Worm (Caenorhabditis elegans) whole organism, L4 larva: ENCODE data around the gene C27F2.4.

Experiments used
- F10B5.3 ChIP-seq: sonication (generic microtip); optimal IDR thresholded peaks from 2 replicates; lab custom pipeline; 2016; ENCODE audit warnings: mild to moderate bottlenecking, missing genetic modification characterization, missing compliant biosample characterization
- F26F4.8 ChIP-seq: fragments of 200-800 bp; sonication (Bioruptor generic); conservative IDR thresholded peaks from 2 replicates; pipeline ENCODE4 v1.3.6; 2022; ENCODE audit warnings: missing genetic modification characterization, missing compliant biosample characterization
- R02D3.7 ChIP-seq: fragments of 150-350 bp; sonication (generic microtip); optimal IDR thresholded peaks from 3 replicates; lab custom pipeline; 2014; ENCODE audit warnings: missing biosample characterization, missing genetic modification characterization
- T26A8.4 ChIP-seq: fragments of 200-800 bp; sonication (Bioruptor generic); IDR thresholded peaks from 2 replicates; pipeline ENCODE4 v1.3.6; 2022; ENCODE audit warnings: missing genetic modification characterization, missing compliant biosample characterization
- ZK546.5 ChIP-seq, 2 experiments: sonication (generic microtip); optimal IDR thresholded peaks; 2 replicates each; lab custom pipeline; 2017; ENCODE audit warnings: missing biosample characterization in 2 of 2, missing genetic modification characterization in 2 of 2
- aha-1 ChIP-seq: fragments of 150-350 bp; peaks from one replicate; lab custom pipeline; 2014; ENCODE audit warnings: missing biosample characterization, missing genetic modification characterization
- aly-2 ChIP-seq: sonication (generic microtip); optimal IDR thresholded peaks from 2 replicates; lab custom pipeline; 2018; ENCODE audit warnings: missing biosample characterization, missing genetic modification characterization
- ama-1 ChIP-seq: fragments of 150-350 bp; optimal IDR thresholded peaks from 2 replicates; lab custom pipeline; 2014; ENCODE audit warnings: inconsistent platforms, mixed read lengths
- ceh-20 ChIP-seq: fragments of 200-800 bp; sonication (Bioruptor generic); IDR thresholded peaks from 2 replicates; pipeline ENCODE4 v1.3.6; 2022; ENCODE audit warnings: missing genetic modification reagents, missing genetic modification characterization, missing compliant biosample characterization
- ceh-32 ChIP-seq: sonication (generic microtip); optimal IDR thresholded peaks from 2 replicates; lab custom pipeline; 2016; ENCODE audit warnings: mild to moderate bottlenecking, missing genetic modification characterization, missing compliant biosample characterization; ENCODE audit not compliant: poor library complexity
- ceh-62 ChIP-seq: sonication (generic microtip); optimal IDR thresholded peaks from 2 replicates; lab custom pipeline; 2017; ENCODE audit warnings: missing biosample characterization, missing genetic modification characterization
- ctbp-1 ChIP-seq: fragments of 200-800 bp; sonication (Bioruptor generic); IDR thresholded peaks from 2 replicates; pipeline ENCODE4 v1.3.6; 2022; ENCODE audit warnings: missing genetic modification reagents, missing genetic modification characterization, missing compliant biosample characterization
- daf-12 ChIP-seq: fragments of 150-350 bp; optimal IDR thresholded peaks from 2 replicates; lab custom pipeline; 2014; ENCODE audit warnings: missing biosample characterization, missing genetic modification reagents, missing genetic modification characterization
- daf-16 ChIP-seq, 3 experiments: sonication (generic microtip); optimal IDR thresholded peaks; 2 replicates each; lab custom pipeline; 2016 to 2017; ENCODE audit warnings: missing genetic modification characterization in 3 of 3, missing genetic modification reagents in 3 of 3, mild to moderate bottlenecking in 2 of 3, missing compliant biosample characterization in 2 of 3, missing biosample characterization in 1 of 3, moderate library complexity in 1 of 3
- daf-19 ChIP-seq: fragments of 200-800 bp; sonication (Bioruptor generic); conservative IDR thresholded peaks from 2 replicates; pipeline ENCODE4 v1.3.6; 2022; ENCODE audit warnings: missing genetic modification characterization, missing compliant biosample characterization
- dmd-6 ChIP-seq: fragments of 200-800 bp; sonication (Bioruptor generic); IDR thresholded peaks from 2 replicates; pipeline ENCODE4 v1.3.6; 2022; ENCODE audit warnings: missing genetic modification reagents, missing genetic modification characterization, missing compliant biosample characterization
- dpl-1 ChIP-seq: fragments of 150-350 bp; optimal IDR thresholded peaks from 2 replicates; lab custom pipeline; 2014; ENCODE audit warnings: missing biosample characterization, missing genetic modification reagents, missing genetic modification characterization
- duxl-1 ChIP-seq: sonication (generic microtip); optimal IDR thresholded peaks from 2 replicates; lab custom pipeline; 2016; ENCODE audit warnings: mild to moderate bottlenecking, missing genetic modification characterization, moderate library complexity, missing compliant biosample characterization; ENCODE audit not compliant: poor library complexity
- egl-43 ChIP-seq: fragments of 200-800 bp; sonication (Bioruptor generic); IDR thresholded peaks from 2 replicates; pipeline ENCODE4 v1.3.6; 2022; ENCODE audit warnings: missing genetic modification reagents, missing genetic modification characterization, missing compliant biosample characterization
- gei-8 ChIP-seq: fragments of 200-800 bp; sonication (Bioruptor generic); optimal IDR thresholded peaks from 2 replicates; lab custom pipeline; 2018; ENCODE audit warnings: mild to moderate bottlenecking, missing genetic modification characterization, missing compliant biosample characterization
- hif-1 ChIP-seq, 2 experiments: sonication (generic microtip); optimal IDR thresholded peaks; 2 replicates each; lab custom pipeline; 2016 to 2017; ENCODE audit warnings: missing compliant biosample characterization in 2 of 2, missing genetic modification characterization in 2 of 2, missing genetic modification reagents in 2 of 2, missing genotype in 2 of 2, mild to moderate bottlenecking in 1 of 2
- hlh-11 ChIP-seq: fragments of 200-800 bp; sonication (Bioruptor generic); optimal IDR thresholded peaks from 2 replicates; lab custom pipeline; 2018; ENCODE audit warnings: mild to moderate bottlenecking, missing genetic modification characterization, missing compliant biosample characterization
- hlh-30 ChIP-seq: sonication (generic microtip); optimal IDR thresholded peaks from 2 replicates; lab custom pipeline; 2017; ENCODE audit warnings: antibody characterized with exemption, mild to moderate bottlenecking, missing genetic modification characterization, missing compliant biosample characterization; ENCODE audit not compliant: insufficient read depth
- hmg-1.1 ChIP-seq: fragments of 200-800 bp; sonication (Bioruptor generic); IDR thresholded peaks from 2 replicates; pipeline ENCODE4 v1.3.6; 2022; ENCODE audit warnings: missing genetic modification reagents, missing genetic modification characterization, missing compliant biosample characterization
- lsy-2 ChIP-seq, 2 experiments: fragments of 150-350 bp in 1 of 2; sonication (generic microtip) in 1 of 2; optimal IDR thresholded peaks; 2 replicates each; lab custom pipeline; 2014 to 2017; ENCODE audit warnings: missing biosample characterization in 2 of 2, missing genetic modification characterization in 2 of 2
- madf-9 ChIP-seq: fragments of 200-800 bp; sonication (Bioruptor generic); conservative IDR thresholded peaks from 2 replicates; pipeline ENCODE4 v1.3.6; 2022; ENCODE audit warnings: missing genetic modification reagents, missing genetic modification characterization, missing compliant biosample characterization
- mdl-1 ChIP-seq, 2 experiments: fragments of 150-350 bp in 1 of 2; sonication (generic microtip) in 1 of 2; optimal IDR thresholded peaks; 2 replicates each; lab custom pipeline; 2014 to 2017; ENCODE audit warnings: missing biosample characterization in 2 of 2, missing genetic modification characterization in 2 of 2
- mes-2 ChIP-seq: sonication (generic microtip); optimal IDR thresholded peaks from 2 replicates; lab custom pipeline; 2016; ENCODE audit warnings: missing genotype, mild to moderate bottlenecking, missing genetic modification characterization, missing compliant biosample characterization; ENCODE audit not compliant: poor library complexity, severe bottlenecking
- mxl-2 ChIP-seq: fragments of 200-800 bp; sonication (Bioruptor generic); conservative IDR thresholded peaks from 2 replicates; pipeline ENCODE4 v1.3.6; 2022; ENCODE audit warnings: missing genetic modification reagents, missing genetic modification characterization, missing compliant biosample characterization
- mxl-3 ChIP-seq: fragments of 200-800 bp; sonication (Bioruptor generic); optimal IDR thresholded peaks from 2 replicates; lab custom pipeline; 2018; ENCODE audit warnings: mild to moderate bottlenecking, missing genetic modification characterization, missing compliant biosample characterization
- nhr-102 ChIP-seq: sonication (generic microtip); optimal IDR thresholded peaks from 2 replicates; lab custom pipeline; 2016; ENCODE audit warnings: mild to moderate bottlenecking, missing genetic modification characterization, moderate library complexity, missing compliant biosample characterization
- nhr-25 ChIP-seq: sonication (generic microtip); optimal IDR thresholded peaks from 2 replicates; lab custom pipeline; 2017; ENCODE audit warnings: missing genetic modification characterization, mild to moderate bottlenecking, missing compliant biosample characterization, antibody characterized with exemption, moderate library complexity, borderline replicate concordance; ENCODE audit not compliant: insufficient read depth
- pha-4 ChIP-seq, 2 experiments: fragments of 150-350 bp in 1 of 2; fragments of 200-800 bp in 1 of 2; sonication (Bioruptor generic) in 1 of 2; IDR thresholded peaks in 1 of 2; optimal IDR thresholded peaks in 1 of 2; 2 replicates each; pipeline versions ENCODE4 v1.3.6 to Lab custom; 2014 to 2022; ENCODE audit warnings: missing genetic modification characterization in 2 of 2, missing genetic modification reagents in 2 of 2, missing biosample characterization in 1 of 2, missing compliant biosample characterization in 1 of 2
- pqm-1 ChIP-seq: sonication (generic microtip); optimal IDR thresholded peaks from 2 replicates; lab custom pipeline; 2017; ENCODE audit warnings: missing biosample characterization, missing genetic modification characterization
- sdz-12 ChIP-seq: fragments of 200-800 bp; sonication (Bioruptor generic); optimal IDR thresholded peaks from 2 replicates; lab custom pipeline; 2018; ENCODE audit warnings: mild to moderate bottlenecking, missing genetic modification characterization, missing compliant biosample characterization
- set-16 ChIP-seq: fragments of 200-800 bp; sonication (Bioruptor generic); IDR thresholded peaks from 2 replicates; pipeline ENCODE4 v1.3.6; 2022; ENCODE audit warnings: missing genetic modification reagents, missing genetic modification characterization, missing compliant biosample characterization
- snpc-1.2 ChIP-seq: fragments of 200-800 bp; sonication (Bioruptor generic); IDR thresholded peaks from 2 replicates; pipeline ENCODE4 v1.3.6; 2022; ENCODE audit warnings: missing genetic modification reagents, missing genetic modification characterization, missing compliant biosample characterization
- snpc-4 ChIP-seq: fragments of 150-350 bp; optimal IDR thresholded peaks from 2 replicates; lab custom pipeline; 2014; ENCODE audit warnings: missing biosample characterization, missing genetic modification characterization
- tag-97 ChIP-seq: fragments of 200-800 bp; sonication (Bioruptor generic); IDR thresholded peaks from 2 replicates; pipeline ENCODE4 v1.3.6; 2022; ENCODE audit warnings: missing genetic modification characterization, missing compliant biosample characterization
- unc-39 ChIP-seq: sonication (generic microtip); optimal IDR thresholded peaks from 2 replicates; lab custom pipeline; 2017; ENCODE audit warnings: missing biosample characterization, missing genetic modification characterization
- zfp-2 ChIP-seq: sonication (generic microtip); optimal IDR thresholded peaks from 2 replicates; lab custom pipeline; 2016; ENCODE audit warnings: mild to moderate bottlenecking, missing genetic modification characterization, missing compliant biosample characterization
- zfp-3 ChIP-seq: fragments of 200-800 bp; sonication (Bioruptor generic); conservative IDR thresholded peaks from 2 replicates; pipeline ENCODE4 v1.3.6; 2022; ENCODE audit warnings: missing genetic modification reagents, missing genetic modification characterization, missing compliant biosample characterization
- ztf-11 ChIP-seq: fragments of 150-350 bp; optimal IDR thresholded peaks from 2 replicates; lab custom pipeline; 2014; ENCODE audit warnings: missing biosample characterization, missing genetic modification characterization
- ztf-7 ChIP-seq: fragments of 150-350 bp; optimal IDR thresholded peaks from 2 replicates; lab custom pipeline; 2014; ENCODE audit warnings: missing biosample characterization, missing genetic modification characterization

C27F2.4 gene

DNA sequence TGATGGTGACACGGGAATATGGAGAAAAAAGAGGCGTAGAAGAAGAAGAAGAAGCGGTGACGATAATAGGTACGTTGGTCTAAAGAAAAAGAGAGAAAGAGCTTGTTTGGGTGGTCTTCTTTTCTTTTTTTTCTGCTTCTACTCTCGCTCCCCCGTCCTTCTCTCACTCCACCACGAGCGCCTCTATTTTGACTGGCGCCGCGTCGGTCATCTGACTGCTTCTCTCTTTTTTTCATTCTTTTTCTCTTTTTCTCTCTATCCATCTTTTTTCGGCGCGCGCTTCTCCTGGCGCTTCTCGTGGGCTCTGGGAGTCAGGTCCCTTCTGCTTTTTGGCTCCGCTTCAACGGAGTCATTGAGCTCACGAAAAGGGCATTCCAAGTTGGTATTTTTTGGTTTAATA, 9.8 kb downstream of the C27F2.4 start (continued):
- no peak for TF ChIP-seq unc-39 (tag; lab: Kevin White, UChicago)

DNA sequence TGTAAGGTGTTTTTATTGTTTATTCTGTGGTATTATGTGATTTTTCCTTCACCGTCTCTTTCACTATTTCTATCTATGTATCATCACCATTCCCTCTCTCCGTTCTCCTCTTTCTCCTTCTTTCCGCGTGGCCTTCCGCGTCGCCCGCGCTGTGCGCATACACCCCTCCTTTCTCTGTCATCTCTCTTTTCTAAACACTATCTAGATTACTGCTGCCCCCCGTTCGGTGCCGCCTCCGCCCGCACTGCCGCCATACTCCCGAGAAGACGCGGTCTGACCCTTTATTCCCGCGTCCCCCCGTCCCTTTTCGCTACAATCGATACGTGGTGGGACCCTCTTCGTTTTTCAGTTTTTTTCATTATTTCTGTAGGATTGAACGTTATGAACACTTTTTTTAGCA, 11.5 kb downstream of the C27F2.4 start:
- TF ChIP-seq aly-2 (tag; lab: Kevin White, UChicago): no peak
- TF ChIP-seq madf-9 (GFP tag; lab: Robert Waterston, UW): peak; percentile 99
- TF ChIP-seq mes-2 (tag; lab: Kevin White, UChicago): peak; percentile 22
- TF ChIP-seq aha-1 (tag; lab: Kevin White, UChicago): peak; percentile 97
- 0 out of 2 replicates have a peak, but pooled peaks have one; percentile 17 for TF ChIP-seq snpc-1.2 (GFP tag; lab: Robert Waterston, UW)
- TF ChIP-seq T26A8.4 (GFP tag; lab: Robert Waterston, UW): peak; percentile 25
- TF ChIP-seq daf-19 (GFP tag; lab: Robert Waterston, UW): no peak
- TF ChIP-seq daf-16 (GFP tag; optimal IDR thresholded peaks at IDR 0.05; lab: Kevin White, UChicago): no peak
- TF ChIP-seq daf-16 (tag; optimal IDR thresholded peaks at IDR 0.05; lab: Kevin White, UChicago): peak; percentile 29
- no peak for TF ChIP-seq tag-97
- TF ChIP-seq hlh-11 (tag; lab: Kevin White, UChicago): peak; percentile 47
- peak; percentile 23 to 55 for TF ChIP-seq mdl-1 (tag; optimal IDR thresholded peaks at IDR 0.05; lab: Kevin White, UChicago)
- TF ChIP-seq mxl-3 (GFP tag; lab: Kevin White, UChicago): peak; percentile 30
- TF ChIP-seq pha-4 (GFP tag; IDR thresholded peaks at IDR 0.05; lab: Robert Waterston, UW): 0 out of 2 replicates have a peak, but pooled peaks have one; percentile 19
- TF ChIP-seq pha-4 (tag; optimal IDR thresholded peaks at IDR 0.05; lab: Kevin White, UChicago): no peak
- TF ChIP-seq hlh-30 (tag; lab: Kevin White, UChicago): peak; percentile 33
- TF ChIP-seq lsy-2 (tag; optimal IDR thresholded peaks at IDR 0.05; lab: Kevin White, UChicago): no peak
- TF ChIP-seq egl-43 (GFP tag; lab: Robert Waterston, UW): 0 out of 2 replicates have a peak, but pooled peaks have one; percentile 55
- peak in 1 of 2 experiments; percentile 18 for TF ChIP-seq hif-1 (tag; optimal IDR thresholded peaks at IDR 0.05; lab: Kevin White, UChicago)
- no peak for TF ChIP-seq dpl-1 (GFP tag; lab: Kevin White, UChicago)
- TF ChIP-seq set-16: peak; percentile 81
- TF ChIP-seq hmg-1.1 (GFP tag; lab: Robert Waterston, UW): peak; percentile 41

- TF ChIP-seq pha-4 (GFP tag; IDR thresholded peaks at IDR 0.05; lab: Robert Waterston, UW) (no peak), pha-4 (tag; optimal IDR thresholded peaks at IDR 0.05; lab: Kevin White, UChicago) (no peak), sdz-12 (GFP tag; lab: Kevin White, UChicago) (no peak), ctbp-1 (GFP tag; lab: Robert Waterston, UW) (0 out of 2 replicates have a peak, but pooled peaks have one; percentile 30), nhr-102 (no peak), hmg-1.1 (GFP tag; lab: Robert Waterston, UW) (peak; percentile 38; the same call in 1 of the 2 replicates), mxl-2 (no peak), nhr-25 (no peak), R02D3.7 (no peak), unc-39 (tag; lab: Kevin White, UChicago) (no peak), dmd-6 (GFP tag; lab: Robert Waterston, UW) (no peak), zfp-3 (GFP tag; lab: Robert Waterston, UW) (no peak), ceh-20 (no peak), ceh-62 (no peak), gei-8 (GFP tag; lab: Kevin White, UChicago) (peak; percentile 11), duxl-1 (tag; lab: Kevin White, UChicago) (no peak), ztf-7 (tag; lab: Kevin White, UChicago) (no peak), zfp-2 (tag; lab: Kevin White, UChicago) (no peak), ama-1 (lab: Kevin White, UChicago) (no peak), egl-43 (GFP tag; lab: Robert Waterston, UW) (peak; percentile 42; the same call in 1 of the 2 replicates), pqm-1 (no peak), ZK546.5 (tag; optimal IDR thresholded peaks at IDR 0.05; lab: Kevin White, UChicago) (no peak), ceh-32 (tag; lab: Kevin White, UChicago) (no peak), F10B5.3 (tag; lab: Kevin White, UChicago) (no peak), daf-12 (tag; lab: Kevin White, UChicago) (no peak), mdl-1 (tag; optimal IDR thresholded peaks at IDR 0.05; lab: Kevin White, UChicago) (peak; percentile 11 to 34), snpc-4 (tag; lab: Kevin White, UChicago) (no peak), F26F4.8 (GFP tag; lab: Robert Waterston, UW) (no peak), ztf-11 (tag; lab: Kevin White, UChicago) (no peak), hlh-30 (tag; lab: Kevin White, UChicago) (peak; percentile 82)
Measured at ce11 chrIII:4947352-4947751, 12.8 kb downstream of the C27F2.4 start.
